Fruit fly (Drosophila melanogaster): ENCODE results near the gene CG4318.

The CG4318 gene

DNA sequence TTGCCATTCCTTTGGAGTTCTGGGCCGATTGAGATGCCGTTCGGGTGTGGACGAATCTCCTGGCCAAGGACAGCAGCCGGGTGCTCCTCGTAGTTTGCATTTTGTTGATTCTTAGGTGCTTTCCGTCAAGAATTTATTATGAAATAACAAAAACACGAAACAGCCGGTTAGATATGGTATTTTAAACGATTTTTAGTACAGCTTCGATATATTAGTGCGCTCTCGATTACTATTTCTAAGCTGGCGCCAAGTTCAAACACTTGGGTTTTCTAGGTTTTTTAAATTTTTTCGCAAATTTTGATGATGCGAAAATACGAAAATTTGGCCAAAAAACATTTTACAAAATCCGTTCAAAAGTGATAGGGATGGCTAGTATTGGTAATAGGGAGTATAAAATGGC is 39.5 kb upstream of the CG4318 start, which contains the start of gene Coq5 (continued):
- TF ChIP-seq ab (GFP tag; optimal IDR thresholded peaks at IDR 0.05) = no peak
- TF ChIP-seq Hr78 (GFP tag; optimal IDR thresholded peaks at IDR 0.05) = no peak
- no peak for TF ChIP-seq eyg (GFP tag; optimal IDR thresholded peaks at IDR 0.05)
- no peak for TF ChIP-seq CG6254 (GFP tag; optimal IDR thresholded peaks at IDR 0.05)
- TF ChIP-seq hbn (GFP tag; IDR thresholded peaks at IDR 0.05; ENCODE audit: partially characterized antibody) = 0 out of 2 replicates have a peak, but pooled peaks have one; percentile 36
- TF ChIP-seq CG13123 (GFP tag; optimal IDR thresholded peaks at IDR 0.05) = no peak
- peak; percentile 52 for TF ChIP-seq BEAF-32 (GFP tag; optimal IDR thresholded peaks at IDR 0.05)
- peak; percentile 57 for TF ChIP-seq Scr (GFP tag; IDR thresholded peaks at IDR 0.05; ENCODE audit: partially characterized antibody)
- TF ChIP-seq MESR4 (GFP tag; optimal IDR thresholded peaks at IDR 0.05) = peak; percentile 6
- TF ChIP-seq CG10209 (GFP tag; optimal IDR thresholded peaks at IDR 0.05) = no peak
- no peak for TF ChIP-seq Opbp (GFP tag; IDR thresholded peaks at IDR 0.05; ENCODE audit: partially characterized antibody)
- no peak for TF ChIP-seq CG9817 (tag; optimal IDR thresholded peaks at IDR 0.05)
- no peak for TF ChIP-seq CG17802 (tag; optimal IDR thresholded peaks at IDR 0.05)
- TF ChIP-seq crp (GFP tag; optimal IDR thresholded peaks at IDR 0.05) = peak in 1 of 2 experiments; percentile 22
- peak; percentile 84 for TF ChIP-seq E2f2 (GFP tag; IDR thresholded peaks at IDR 0.05)
- TF ChIP-seq MBD-R2 (GFP tag; IDR thresholded peaks at IDR 0.05) = peak; percentile 49; the same call in 1 of the 2 replicates
- peak; percentile 62 for TF ChIP-seq Dref (GFP tag; IDR thresholded peaks at IDR 0.05)
- TF ChIP-seq Med (GFP tag) = peak; percentile 43
- TF ChIP-seq sc (optimal IDR thresholded peaks at IDR 0.05) = no peak
- no peak for TF ChIP-seq sc (GFP tag; optimal IDR thresholded peaks at IDR 0.05)
- TF ChIP-seq CG1602 (GFP tag; optimal IDR thresholded peaks at IDR 0.05) = no peak
- peak; percentile 66; the same call in 3 of the 4 replicates for TF ChIP-seq Dll (GFP tag; IDR thresholded peaks at IDR 0.05; ENCODE audit: partially characterized antibody)
- TF ChIP-seq unc-4 (GFP tag; IDR thresholded peaks at IDR 0.05; ENCODE audit: partially characterized antibody) = peak; percentile 59
- TF ChIP-seq Bgb (GFP tag; IDR thresholded peaks at IDR 0.05; ENCODE audit: partially characterized antibody) = peak; percentile 40
- TF ChIP-seq btn (GFP tag; optimal IDR thresholded peaks at IDR 0.05) = no peak
- peak; percentile 71 for TF ChIP-seq CG13287 (GFP tag; IDR thresholded peaks at IDR 0.05; ENCODE audit: partially characterized antibody)
- TF ChIP-seq CG2116 (GFP tag; optimal IDR thresholded peaks at IDR 0.05) = peak; percentile 43
- peak; percentile 66 for TF ChIP-seq CG34224 (GFP tag; IDR thresholded peaks at IDR 0.05; ENCODE audit: partially characterized antibody)
- TF ChIP-seq amos (GFP tag; IDR thresholded peaks at IDR 0.05; ENCODE audit: partially characterized antibody) = peak; percentile 47; the same call in 1 of the 2 replicates
- peak; percentile 73 for TF ChIP-seq Sry-δ (GFP tag; optimal IDR thresholded peaks at IDR 0.05)

DNA sequence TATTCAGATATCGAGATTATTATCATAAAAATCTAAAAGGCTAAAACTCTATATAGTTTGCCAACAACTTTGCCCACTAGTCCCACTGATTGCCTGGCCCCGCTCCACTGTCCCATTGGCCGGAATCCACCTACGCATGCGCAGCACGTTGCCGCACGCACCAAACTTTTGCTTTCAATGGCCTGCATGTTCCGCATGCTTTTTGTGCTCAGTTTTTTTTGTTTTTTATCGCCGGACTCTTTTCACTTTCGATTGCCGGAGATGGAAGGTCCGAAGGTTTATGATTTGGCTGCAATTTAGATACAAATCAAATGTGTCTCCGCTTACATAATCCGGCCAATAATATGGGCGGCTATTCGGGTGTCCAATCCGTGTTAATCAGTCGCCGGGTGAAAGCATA is 37.5 kb upstream of the CG4318 start:
- TF ChIP-seq prd (optimal IDR thresholded peaks at IDR 0.05) (no peak), prd (GFP tag; IDR thresholded peaks at IDR 0.05) (no peak), p53 (GFP tag; optimal IDR thresholded peaks at IDR 0.05) (no peak), zfh1 (GFP tag; IDR thresholded peaks at IDR 0.05) (0 out of 3 replicates have a peak, but pooled peaks have one; percentile 30), Pdp1 (GFP tag; optimal IDR thresholded peaks at IDR 0.05) (peak in 1 of 2 experiments; percentile 17), Blimp-1 (GFP tag; optimal IDR thresholded peaks at IDR 0.05) (peak; percentile 92), CG2199 (GFP tag; IDR thresholded peaks at IDR 0.05) (no peak), sens (GFP tag) (peak; percentile 42), CG15479 (GFP tag; optimal IDR thresholded peaks at IDR 0.05) (no peak)
